Worm (Caenorhabditis elegans): ENCODE measurements around the gene C35A5.11.

ce11 chrV:10489998-10490397, 12.9 kb downstream of the C35A5.11 start, which contains the start of gene ncx-5:
- no peak for TF ChIP-seq tbx-2 (tag; optimal IDR thresholded peaks at IDR 0.05)
- TF ChIP-seq pha-4 (tag; optimal IDR thresholded peaks at IDR 0.05): no peak
- TF ChIP-seq nhr-11 (tag; optimal IDR thresholded peaks at IDR 0.05): no peak
- no peak for TF ChIP-seq fkh-10 (GFP tag; optimal IDR thresholded peaks at IDR 0.05)
- TF ChIP-seq F13H6.1 (tag; optimal IDR thresholded peaks at IDR 0.05): no peak
